Worm (Caenorhabditis elegans) whole organism, L2 larva: ENCODE measurements around the gene nas-22.
A peak's percentile ranks its signal among the peaks of the same experiment; 100 is the strongest.

Experiments used
- C34F6.9 ChIP-seq: fragments of 150-350 bp; optimal IDR thresholded peaks from 2 replicates; lab custom pipeline; 2014; ENCODE audit warnings: missing biosample characterization, missing genetic modification characterization
- F13H6.1 ChIP-seq: sonication (generic microtip); optimal IDR thresholded peaks from 2 replicates; lab custom pipeline; 2016; ENCODE audit warnings: missing genetic modification characterization, missing compliant biosample characterization
- Y55F3AM.14 ChIP-seq: fragments of 200-800 bp; sonication (Bioruptor generic); optimal IDR thresholded peaks from 2 replicates; lab custom pipeline; 2018; ENCODE audit warnings: mild to moderate bottlenecking, missing genetic modification characterization, missing compliant biosample characterization
- ZK546.5 ChIP-seq: sonication (generic microtip); optimal IDR thresholded peaks from 2 replicates; lab custom pipeline; 2017; ENCODE audit warnings: missing biosample characterization, missing genetic modification characterization
- alr-1 ChIP-seq: fragments of 150-350 bp; optimal IDR thresholded peaks from 2 replicates; lab custom pipeline; 2014; ENCODE audit warnings: missing biosample characterization, missing genetic modification characterization
- aly-2 ChIP-seq: fragments of 150-350 bp; optimal IDR thresholded peaks from 2 replicates; lab custom pipeline; 2014; ENCODE audit warnings: missing biosample characterization, missing genetic modification characterization
- ama-1 ChIP-seq: fragments of 150-350 bp; optimal IDR thresholded peaks from 2 replicates; lab custom pipeline; 2018; ENCODE audit warnings: inconsistent platforms
- blmp-1 ChIP-seq: sonication (generic microtip); optimal IDR thresholded peaks from 2 replicates; lab custom pipeline; 2017; ENCODE audit warnings: missing genetic modification characterization, mild to moderate bottlenecking, missing compliant biosample characterization, antibody characterized with exemption, moderate library complexity; ENCODE audit not compliant: insufficient read depth
- ceh-16 ChIP-seq: fragments of 150-350 bp; optimal IDR thresholded peaks from 2 replicates; lab custom pipeline; 2014; ENCODE audit warnings: missing biosample characterization, missing genetic modification characterization
- ceh-82 ChIP-seq: fragments of 150-350 bp; optimal IDR thresholded peaks from 2 replicates; lab custom pipeline; 2014; ENCODE audit warnings: missing biosample characterization, missing genetic modification characterization
- dmd-4 ChIP-seq: sonication (generic microtip); optimal IDR thresholded peaks from 2 replicates; lab custom pipeline; 2017; ENCODE audit warnings: missing biosample characterization, missing genetic modification characterization
- egl-27 ChIP-seq: sonication (generic microtip); optimal IDR thresholded peaks from 3 replicates; lab custom pipeline; 2017; ENCODE audit warnings: missing biosample characterization, missing genetic modification reagents, missing genetic modification characterization
- elt-1 ChIP-seq: fragments of 150-350 bp; optimal IDR thresholded peaks from 2 replicates; lab custom pipeline; 2014; ENCODE audit warnings: missing biosample characterization, missing genetic modification characterization
- elt-3 ChIP-seq: sonication (generic microtip); optimal IDR thresholded peaks from 2 replicates; lab custom pipeline; 2017; ENCODE audit warnings: missing biosample characterization, missing genetic modification characterization
- gmeb-1 ChIP-seq: fragments of 150-350 bp; optimal IDR thresholded peaks from 2 replicates; lab custom pipeline; 2014; ENCODE audit warnings: missing biosample characterization, missing genetic modification characterization
- lin-11 ChIP-seq: fragments of 150-350 bp; sonication (generic microtip); optimal IDR thresholded peaks from 2 replicates; lab custom pipeline; 2014; ENCODE audit warnings: missing biosample characterization, missing genetic modification characterization, inconsistent platforms, mixed read lengths
- lin-13 ChIP-seq: fragments of 150-350 bp; optimal IDR thresholded peaks from 2 replicates; lab custom pipeline; 2014; ENCODE audit warnings: missing biosample characterization, missing genetic modification reagents, missing genetic modification characterization
- lin-39 ChIP-seq: fragments of 150-350 bp; optimal IDR thresholded peaks from 2 replicates; lab custom pipeline; 2014; ENCODE audit warnings: missing biosample characterization, missing genetic modification reagents, missing genetic modification characterization
- lsy-2 ChIP-seq, 2 experiments: fragments of 150-350 bp in 1 of 2; sonication (generic microtip) in 1 of 2; optimal IDR thresholded peaks; 2 replicates each; lab custom pipeline; 2014 to 2017; ENCODE audit warnings: missing biosample characterization in 2 of 2, missing genetic modification characterization in 2 of 2
- mab-5 ChIP-seq: fragments of 150-350 bp; optimal IDR thresholded peaks from 2 replicates; lab custom pipeline; 2014; ENCODE audit warnings: missing biosample characterization, missing genetic modification characterization
- mbf-1 ChIP-seq: sonication (generic microtip); optimal IDR thresholded peaks from 2 replicates; lab custom pipeline; 2017; ENCODE audit warnings: missing biosample characterization, missing genetic modification characterization
- mdl-1 ChIP-seq, 2 experiments: fragments of 150-350 bp in 1 of 2; sonication (generic microtip) in 1 of 2; optimal IDR thresholded peaks; 2 replicates each; lab custom pipeline; 2017; ENCODE audit warnings: missing biosample characterization in 2 of 2, missing genetic modification characterization in 2 of 2
- nhr-10 ChIP-seq: sonication (generic microtip); optimal IDR thresholded peaks from 2 replicates; lab custom pipeline; 2017; ENCODE audit warnings: missing biosample characterization, missing genetic modification characterization
- nhr-11 ChIP-seq: fragments of 150-350 bp; optimal IDR thresholded peaks from 2 replicates; lab custom pipeline; 2014; ENCODE audit warnings: missing biosample characterization, missing genetic modification characterization
- nhr-12 ChIP-seq: fragments of 150-350 bp; optimal IDR thresholded peaks from 2 replicates; lab custom pipeline; 2014; ENCODE audit warnings: missing biosample characterization, missing genetic modification characterization
- nhr-129 ChIP-seq: fragments of 150-350 bp; optimal IDR thresholded peaks from 2 replicates; lab custom pipeline; 2014; ENCODE audit warnings: missing biosample characterization, missing genetic modification characterization
- nhr-21 ChIP-seq: fragments of 150-350 bp; optimal IDR thresholded peaks from 2 replicates; lab custom pipeline; 2014; ENCODE audit warnings: missing biosample characterization, missing genetic modification characterization
- nhr-23 ChIP-seq: fragments of 150-350 bp; optimal IDR thresholded peaks from 2 replicates; lab custom pipeline; 2014; ENCODE audit warnings: missing biosample characterization, missing genetic modification reagents, missing genetic modification characterization
- nhr-6 ChIP-seq: fragments of 150-350 bp; optimal IDR thresholded peaks from 2 replicates; lab custom pipeline; 2014; ENCODE audit warnings: missing biosample characterization, missing genetic modification characterization
- nhr-77 ChIP-seq: fragments of 150-350 bp; optimal IDR thresholded peaks from 2 replicates; lab custom pipeline; 2014; ENCODE audit warnings: missing biosample characterization, missing genetic modification characterization
- sem-4 ChIP-seq: fragments of 150-350 bp; optimal IDR thresholded peaks from 2 replicates; lab custom pipeline; 2014; ENCODE audit warnings: missing biosample characterization, missing genetic modification reagents, missing genetic modification characterization
- skn-1 ChIP-seq: sonication (generic microtip); optimal IDR thresholded peaks from 2 replicates; lab custom pipeline; 2017; ENCODE audit warnings: missing biosample characterization, missing genetic modification characterization
- sma-3 ChIP-seq: sonication (generic microtip); optimal IDR thresholded peaks from 2 replicates; lab custom pipeline; 2016; ENCODE audit warnings: missing genetic modification reagents, missing genetic modification characterization, missing compliant biosample characterization
- sma-9 ChIP-seq, 2 experiments: fragments of 150-350 bp in 1 of 2; sonication (generic microtip) in 1 of 2; optimal IDR thresholded peaks; 2 replicates each; lab custom pipeline; 2014 to 2016; ENCODE audit warnings: missing genetic modification characterization in 2 of 2, mild to moderate bottlenecking in 1 of 2, missing biosample characterization in 1 of 2, missing compliant biosample characterization in 1 of 2, missing genetic modification reagents in 1 of 2, moderate library complexity in 1 of 2
- snpc-4 ChIP-seq: fragments of 150-350 bp; optimal IDR thresholded peaks from 2 replicates; lab custom pipeline; 2014; ENCODE audit warnings: missing biosample characterization, missing genetic modification characterization
- unc-39 ChIP-seq: fragments of 150-350 bp; optimal IDR thresholded peaks from 2 replicates; lab custom pipeline; 2014; ENCODE audit warnings: missing biosample characterization, missing genetic modification characterization
- unc-55 ChIP-seq: fragments of 150-350 bp; sonication (generic microtip); optimal IDR thresholded peaks from 3 replicates; lab custom pipeline; 2014; ENCODE audit warnings: missing biosample characterization, missing genetic modification reagents, missing genetic modification characterization
- unc-62 ChIP-seq: fragments of 150-350 bp; optimal IDR thresholded peaks from 2 replicates; lab custom pipeline; 2014; ENCODE audit warnings: missing biosample characterization, missing genetic modification reagents, missing genetic modification characterization
- zag-1 ChIP-seq: fragments of 150-350 bp; optimal IDR thresholded peaks from 2 replicates; lab custom pipeline; 2014; ENCODE audit warnings: missing biosample characterization, missing genetic modification characterization
- ztf-1 ChIP-seq: fragments of 200-800 bp; sonication (Bioruptor generic); conservative IDR thresholded peaks from 2 replicates; pipeline ENCODE4 v1.3.6; 2022; ENCODE audit warnings: missing genetic modification characterization, missing compliant biosample characterization
- ztf-4 ChIP-seq: fragments of 150-350 bp; optimal IDR thresholded peaks from 2 replicates; lab custom pipeline; 2014; ENCODE audit warnings: missing biosample characterization, missing genetic modification characterization

nas-22 gene

DNA sequence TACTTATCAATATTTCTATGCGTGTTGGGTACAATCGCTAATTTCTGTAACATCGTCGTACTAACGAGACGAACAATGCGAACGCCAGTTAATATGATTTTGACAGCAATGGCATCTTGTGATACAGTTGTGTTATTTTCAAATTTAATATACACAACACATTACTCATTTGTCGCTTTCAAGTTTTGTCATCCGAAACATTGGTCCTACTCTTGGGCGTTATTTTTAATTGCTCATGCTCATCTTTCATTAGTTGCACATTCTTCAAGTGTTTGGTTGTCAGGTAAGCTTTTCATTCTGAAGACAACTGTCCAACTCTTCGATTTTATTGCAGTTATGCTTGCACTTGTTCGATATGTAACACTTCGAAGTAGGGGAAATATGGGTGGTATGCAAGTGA lies 35.3 kb upstream of the nas-22 start:
- no peak for TF ChIP-seq lin-11 (tag; lab: Kevin White, UChicago)

DNA sequence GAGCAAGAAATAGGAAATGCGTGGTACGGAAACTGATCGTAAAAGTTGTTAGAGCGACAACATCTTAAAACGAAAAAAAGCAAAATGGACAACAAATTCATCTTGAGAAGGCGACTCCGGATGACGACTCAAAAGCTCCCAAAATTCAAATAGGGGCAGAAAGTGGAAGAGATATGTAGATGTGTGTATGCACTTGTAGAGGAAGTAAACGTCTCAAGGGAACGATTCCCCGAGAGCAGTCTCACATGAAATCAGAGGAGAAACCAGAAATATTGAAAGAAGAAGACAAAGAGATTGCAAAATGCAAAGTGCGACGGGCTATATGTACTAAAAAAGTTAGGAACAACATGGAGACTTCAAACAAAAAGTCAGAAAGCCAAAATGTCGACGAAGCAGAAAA lies 31.0 kb upstream of the nas-22 start, which contains the start of gene F57B7.2:
TSS of gene F57B7.2 (minus strand) at position 101 of the 400 bp plus-strand sequence.
- TF ChIP-seq ama-1 (lab: Kevin White, UChicago) (no peak), nhr-21 (no peak), sma-9 (GFP tag; optimal IDR thresholded peaks at IDR 0.05; lab: Kevin White, UChicago) (peak; percentile 7), sma-9 (tag; optimal IDR thresholded peaks at IDR 0.05; lab: Kevin White, UChicago) (no peak), elt-3 (no peak), sem-4 (no peak), mab-5 (tag; lab: Kevin White, UChicago) (peak; percentile 2), blmp-1 (no peak), lin-39 (tag; lab: Kevin White, UChicago) (no peak)

DNA sequence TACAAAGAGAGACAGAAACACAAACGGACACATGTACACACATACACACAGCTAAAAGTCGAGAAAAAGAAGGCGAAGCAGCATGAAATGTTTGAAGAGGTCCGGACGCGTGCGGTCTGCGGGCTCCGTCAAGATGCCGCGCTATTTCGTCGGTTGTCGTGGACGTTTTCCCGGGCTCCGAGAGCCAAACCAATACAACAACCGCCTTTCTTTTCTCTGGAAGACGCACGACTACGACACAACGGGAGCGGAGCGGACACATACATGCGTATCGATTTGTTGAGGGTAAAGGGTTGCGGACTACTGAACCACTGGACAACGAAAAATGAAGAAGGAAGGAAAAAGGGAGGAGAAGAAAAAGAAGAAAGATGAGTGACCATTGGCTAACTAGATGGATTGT lies 29.1 kb upstream of the nas-22 start:
- TF ChIP-seq F13H6.1 (tag; lab: Kevin White, UChicago) (peak; percentile 75), sma-9 (GFP tag; optimal IDR thresholded peaks at IDR 0.05; lab: Kevin White, UChicago) (peak; percentile 14), sma-9 (tag; optimal IDR thresholded peaks at IDR 0.05; lab: Kevin White, UChicago) (no peak), mab-5 (tag; lab: Kevin White, UChicago) (peak; percentile 14), mdl-1 (tag; optimal IDR thresholded peaks at IDR 0.05; lab: Kevin White, UChicago) (peak in 1 of 2 experiments; percentile 29), nhr-6 (tag; lab: Kevin White, UChicago) (no peak), zag-1 (peak; percentile 58), sem-4 (peak; percentile 23), C34F6.9 (tag; lab: Kevin White, UChicago) (peak; percentile 43), lsy-2 (tag; optimal IDR thresholded peaks at IDR 0.05; lab: Kevin White, UChicago) (peak in 1 of 2 experiments; percentile 5), lin-13 (GFP tag; lab: Kevin White, UChicago) (peak; percentile 22), unc-55 (GFP tag; lab: Kevin White, UChicago) (peak; percentile 61), sma-3 (no peak), ztf-1 (no peak)
- TF ChIP-seq, all 48 proteins: peak for 10

DNA sequence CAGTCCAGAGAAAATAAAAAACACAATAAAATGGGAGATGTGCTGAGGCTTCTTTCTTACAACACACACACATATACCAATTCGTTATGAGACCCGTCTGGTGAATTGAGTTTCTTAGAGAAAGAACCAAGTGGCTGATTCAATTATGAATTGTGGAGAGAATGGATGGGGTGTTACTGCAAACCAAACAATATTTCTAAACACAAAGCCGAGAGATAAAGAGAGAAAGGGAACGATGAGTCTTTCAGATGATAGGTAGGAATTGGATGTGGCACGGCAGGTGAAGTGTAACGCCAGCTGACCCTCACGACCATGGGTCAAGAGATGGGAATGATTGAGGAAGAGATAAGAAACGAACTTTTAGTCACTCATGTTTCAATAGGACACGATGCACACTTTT lies 28.2 kb upstream of the nas-22 start, which contains the start of gene mig-17:
TSS of gene mig-17 (plus strand) at position 389 of the 400 bp plus-strand sequence.
- TF ChIP-seq egl-27 = no peak
- no peak for TF ChIP-seq nhr-11
- TF ChIP-seq F13H6.1 (tag; lab: Kevin White, UChicago) = peak; percentile 56
- peak; percentile 31 for TF ChIP-seq nhr-129 (tag; lab: Kevin White, UChicago)
- no peak for TF ChIP-seq alr-1 (tag; lab: Kevin White, UChicago)
- TF ChIP-seq sma-9 (GFP tag; optimal IDR thresholded peaks at IDR 0.05; lab: Kevin White, UChicago) = peak; percentile 7
- TF ChIP-seq sma-9 (tag; optimal IDR thresholded peaks at IDR 0.05; lab: Kevin White, UChicago) = no peak
- TF ChIP-seq ZK546.5 (tag; lab: Kevin White, UChicago) = no peak
- TF ChIP-seq unc-39 = no peak
- no peak for TF ChIP-seq nhr-77 (tag; lab: Kevin White, UChicago)
- TF ChIP-seq, all 48 proteins: peak for 3

DNA sequence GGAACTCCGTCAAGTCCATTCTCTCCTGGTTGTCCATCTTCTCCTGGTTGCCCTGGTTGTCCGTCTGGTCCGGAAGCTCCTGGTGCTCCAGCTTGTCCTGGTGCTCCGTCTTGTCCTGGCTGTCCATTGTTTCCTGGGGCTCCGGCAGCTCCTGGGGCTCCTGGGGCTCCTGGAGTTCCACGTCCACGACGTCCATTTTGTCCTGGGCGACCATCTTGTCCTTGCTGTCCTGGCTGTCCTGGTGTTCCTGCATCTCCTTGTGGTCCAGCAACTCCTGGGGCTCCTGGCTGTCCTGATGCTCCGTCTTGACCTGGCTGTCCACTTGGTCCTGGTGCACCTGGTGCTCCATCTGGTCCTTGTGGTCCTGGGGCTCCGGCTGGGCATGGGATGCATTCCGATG lies 25.1 kb upstream of the nas-22 start:
- TF ChIP-seq nhr-21 (no peak), nhr-6 (tag; lab: Kevin White, UChicago) (no peak), snpc-4 (tag; lab: Kevin White, UChicago) (no peak), ztf-4 (tag; lab: Kevin White, UChicago) (no peak), nhr-11 (no peak), elt-1 (no peak), ztf-1 (no peak), skn-1 (no peak)
- TF ChIP-seq, all 48 proteins: peak for 0

DNA sequence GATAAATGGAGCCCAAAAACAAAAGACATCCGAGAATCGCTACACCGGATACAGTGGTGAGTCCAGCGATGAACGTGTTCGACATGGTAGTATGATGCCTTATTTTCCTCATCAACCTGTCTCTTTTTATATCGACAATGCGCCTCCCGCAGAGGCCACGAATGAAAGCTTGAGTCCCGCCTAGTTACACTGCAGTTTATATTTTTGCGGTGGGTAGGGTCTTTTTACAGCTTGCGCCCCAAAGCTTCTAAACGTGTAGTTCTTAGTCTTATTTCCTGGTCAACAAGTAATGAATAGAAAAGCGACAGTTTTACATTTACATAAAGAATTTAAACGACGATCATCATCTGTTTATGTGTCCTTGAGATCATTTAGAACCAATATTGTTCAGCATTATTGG lies 24.2 kb upstream of the nas-22 start, which contains the start of gene col-156:
TSS of gene col-156 (minus strand) at position 101 of the 400 bp plus-strand sequence.
- TF ChIP-seq nhr-23 (tag; lab: Kevin White, UChicago) = no peak
- TF ChIP-seq skn-1 = no peak
- no peak for TF ChIP-seq ztf-4 (tag; lab: Kevin White, UChicago)
- no peak for TF ChIP-seq gmeb-1 (tag; lab: Kevin White, UChicago)
- no peak for TF ChIP-seq mab-5 (tag; lab: Kevin White, UChicago)
- no peak for TF ChIP-seq aly-2 (tag; lab: Kevin White, UChicago)
- no peak for TF ChIP-seq dmd-4 (tag; lab: Kevin White, UChicago)
- TF ChIP-seq nhr-10 = no peak
- no peak for TF ChIP-seq unc-62
- TF ChIP-seq egl-27 = no peak
- TF ChIP-seq Y55F3AM.14 (GFP tag; lab: Kevin White, UChicago) = no peak
- no peak for TF ChIP-seq nhr-6 (tag; lab: Kevin White, UChicago)
- TF ChIP-seq ceh-16 = no peak
- no peak for TF ChIP-seq ama-1 (lab: Kevin White, UChicago)
- no peak for TF ChIP-seq nhr-12 (tag; lab: Kevin White, UChicago)
- TF ChIP-seq mbf-1 (tag; lab: Kevin White, UChicago) = no peak
- no peak for TF ChIP-seq F13H6.1 (tag; lab: Kevin White, UChicago)
- no peak for TF ChIP-seq ceh-82 (tag; lab: Kevin White, UChicago)
